Fruit fly (Drosophila melanogaster): ENCODE measurements around the gene tgo.
A peak's percentile ranks its signal among the peaks of the same experiment; 100 is the strongest.

The tgo gene

DNA sequence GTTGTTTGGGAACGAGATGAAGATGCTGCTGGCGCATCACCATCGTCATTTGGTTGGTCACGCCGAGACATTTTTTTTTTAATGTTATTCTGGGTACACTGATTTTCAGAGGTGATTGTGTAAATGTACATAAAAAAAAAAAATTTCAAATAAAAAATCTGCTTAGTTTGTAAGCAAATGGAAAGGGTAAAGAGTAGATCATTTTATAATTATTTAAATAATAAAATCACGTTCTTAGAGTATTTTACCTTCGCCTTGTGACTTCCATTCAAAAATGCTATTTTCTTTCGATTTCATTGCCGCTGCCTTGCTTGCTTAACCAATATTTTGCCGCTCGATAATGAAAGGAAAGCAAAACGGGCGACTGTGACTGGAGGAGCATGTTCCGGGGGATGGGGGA, 41.1 kb downstream of the tgo start (continued):
- TF ChIP-seq CG6808 (GFP tag; optimal IDR thresholded peaks at IDR 0.05), result peak; percentile 51
- TF ChIP-seq Hr4 (GFP tag; optimal IDR thresholded peaks at IDR 0.05), result peak; percentile 25
- peak; percentile 51 for TF ChIP-seq Eip75B (GFP tag; optimal IDR thresholded peaks at IDR 0.05)
- peak; percentile 73 for TF ChIP-seq OdsH (GFP tag; optimal IDR thresholded peaks at IDR 0.05)
- peak; percentile 84 for TF ChIP-seq Met (GFP tag; optimal IDR thresholded peaks at IDR 0.05)
- TF ChIP-seq dsx (GFP tag; optimal IDR thresholded peaks at IDR 0.05; ENCODE audit: poor library complexity, severe bottlenecking), result no peak
- peak; percentile 70 for TF ChIP-seq CG10631 (GFP tag; optimal IDR thresholded peaks at IDR 0.05)
- peak; percentile 79 for TF ChIP-seq CG11902 (GFP tag; optimal IDR thresholded peaks at IDR 0.05)
- TF ChIP-seq CG6792 (GFP tag; optimal IDR thresholded peaks at IDR 0.05), result peak; percentile 87
- TF ChIP-seq CG8632 (GFP tag; optimal IDR thresholded peaks at IDR 0.05), result peak; percentile 84
- no peak for TF ChIP-seq vri (GFP tag; optimal IDR thresholded peaks at IDR 0.05)
- TF ChIP-seq fkh (GFP tag; optimal IDR thresholded peaks at IDR 0.05), result no peak
- TF ChIP-seq lz (GFP tag; optimal IDR thresholded peaks at IDR 0.05), result peak; percentile 78
- TF ChIP-seq eg (GFP tag; IDR thresholded peaks at IDR 0.05), result peak; percentile 56; the same call in 1 of the 3 replicates
- TF ChIP-seq CG1621 (tag; optimal IDR thresholded peaks at IDR 0.05), result no peak
- TF ChIP-seq dac (GFP tag; optimal IDR thresholded peaks at IDR 0.05), result no peak
- peak; percentile 66 for TF ChIP-seq CG15336 (GFP tag; IDR thresholded peaks at IDR 0.05)

DNA sequence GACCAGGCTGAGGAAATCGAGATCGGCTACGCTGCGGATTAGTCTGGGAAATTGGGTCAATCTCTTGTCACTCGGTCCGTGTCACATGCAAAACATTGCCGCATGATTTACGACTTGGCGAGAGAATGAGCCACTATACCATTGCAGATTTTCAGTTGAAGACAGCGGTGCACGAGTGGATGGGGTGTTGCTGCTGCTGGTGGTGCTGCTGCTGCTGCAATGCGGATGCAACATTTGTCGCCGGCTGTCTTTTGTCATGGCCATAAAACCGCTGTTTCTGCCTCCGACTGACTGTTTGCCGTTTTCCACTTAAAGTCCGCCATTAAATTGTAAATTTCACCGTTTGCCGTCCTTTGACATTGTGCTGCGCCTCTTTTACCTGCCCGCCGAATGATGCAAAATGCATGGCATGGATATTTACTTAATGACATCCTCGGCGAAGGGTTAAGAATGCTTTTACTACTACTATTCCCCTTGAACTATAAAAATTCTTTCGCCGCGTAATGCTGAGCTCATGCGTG, 43.7 kb downstream of the tgo start:
- TF ChIP-seq CG8119 (GFP tag; IDR thresholded peaks at IDR 0.05) (no peak), spab (GFP tag; optimal IDR thresholded peaks at IDR 0.05) (no peak), achi (GFP tag; optimal IDR thresholded peaks at IDR 0.05) (no peak), CG1621 (tag; optimal IDR thresholded peaks at IDR 0.05) (no peak), CG3919 (GFP tag; optimal IDR thresholded peaks at IDR 0.05) (no peak), lz (GFP tag; optimal IDR thresholded peaks at IDR 0.05) (no peak), CG34406 (GFP tag; optimal IDR thresholded peaks at IDR 0.05) (no peak), eg (GFP tag; IDR thresholded peaks at IDR 0.05) (no peak)

DNA sequence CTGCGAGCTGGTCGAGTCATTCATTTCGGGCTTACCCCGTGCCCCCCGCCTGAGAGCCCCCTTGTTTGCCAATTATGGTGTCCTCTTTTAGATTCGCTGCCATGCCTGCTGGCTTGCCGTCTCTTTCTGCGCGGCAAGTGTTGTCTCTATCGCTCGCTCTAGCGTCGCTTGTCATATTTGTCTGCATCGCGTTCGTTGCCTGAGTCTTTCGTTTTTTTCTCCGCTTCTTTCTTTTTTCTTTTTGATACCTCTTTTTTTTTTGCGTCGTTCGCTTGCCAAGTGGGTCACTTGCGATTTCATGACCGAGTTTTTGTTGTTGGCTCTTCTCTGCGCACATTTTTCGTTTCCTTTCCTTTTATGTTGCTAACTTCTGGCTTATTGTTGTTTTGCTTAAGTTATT, 48.0 kb downstream of the tgo start:
- TF ChIP-seq CG1621 (tag; optimal IDR thresholded peaks at IDR 0.05) (peak; percentile 29), CG6854 (GFP tag; optimal IDR thresholded peaks at IDR 0.05) (peak; percentile 13), Eip75B (GFP tag; optimal IDR thresholded peaks at IDR 0.05) (peak; percentile 72), CG10631 (GFP tag; optimal IDR thresholded peaks at IDR 0.05) (no peak), Blimp-1 (GFP tag; optimal IDR thresholded peaks at IDR 0.05) (peak; percentile 89), CG6276 (GFP tag; optimal IDR thresholded peaks at IDR 0.05) (peak; percentile 73), fkh (GFP tag; optimal IDR thresholded peaks at IDR 0.05) (no peak), CG6163 (GFP tag; IDR thresholded peaks at IDR 0.05) (peak; percentile 62), vri (GFP tag; optimal IDR thresholded peaks at IDR 0.05) (no peak), CG8319 (GFP tag; optimal IDR thresholded peaks at IDR 0.05) (no peak), Eip78C (GFP tag) (peak; percentile 65), dac (GFP tag; optimal IDR thresholded peaks at IDR 0.05) (peak; percentile 38), salr (GFP tag; optimal IDR thresholded peaks at IDR 0.05) (peak in 1 of 2 experiments; percentile 39), spab (GFP tag; optimal IDR thresholded peaks at IDR 0.05) (peak; percentile 9), CG6808 (GFP tag; optimal IDR thresholded peaks at IDR 0.05) (peak; percentile 43), CG10669 (GFP tag; optimal IDR thresholded peaks at IDR 0.05) (peak; percentile 2), eg (GFP tag; IDR thresholded peaks at IDR 0.05) (peak; percentile 70), CG16779 (tag; optimal IDR thresholded peaks at IDR 0.05) (peak; percentile 50), Ets96B (tag; optimal IDR thresholded peaks at IDR 0.05) (peak; percentile 12), CG8119 (GFP tag; IDR thresholded peaks at IDR 0.05) (peak; percentile 66; the same call in 2 of the 3 replicates), Hr4 (GFP tag; optimal IDR thresholded peaks at IDR 0.05) (no peak), CG32006 (GFP tag; optimal IDR thresholded peaks at IDR 0.05) (peak; percentile 41), CG11762 (GFP tag; optimal IDR thresholded peaks at IDR 0.05; ENCODE audit: insufficient read depth) (no peak), ss (GFP tag; optimal IDR thresholded peaks at IDR 0.05) (peak; percentile 25 to 76), Lpt (GFP tag; optimal IDR thresholded peaks at IDR 0.05) (peak; percentile 42), CG3919 (GFP tag; optimal IDR thresholded peaks at IDR 0.05) (peak; percentile 2), acj6 (GFP tag; optimal IDR thresholded peaks at IDR 0.05) (no peak), OdsH (GFP tag; optimal IDR thresholded peaks at IDR 0.05) (no peak), CG8632 (GFP tag; optimal IDR thresholded peaks at IDR 0.05) (peak; percentile 20), achi (GFP tag; optimal IDR thresholded peaks at IDR 0.05) (peak; percentile 30), CG15336 (GFP tag; IDR thresholded peaks at IDR 0.05) (peak; percentile 64), dsx (GFP tag; optimal IDR thresholded peaks at IDR 0.05; ENCODE audit: poor library complexity, severe bottlenecking) (peak; percentile 13)

All from whole organism, prepupa.